Worm (Caenorhabditis elegans): ENCODE data around the gene K02A6.1.

DNA sequence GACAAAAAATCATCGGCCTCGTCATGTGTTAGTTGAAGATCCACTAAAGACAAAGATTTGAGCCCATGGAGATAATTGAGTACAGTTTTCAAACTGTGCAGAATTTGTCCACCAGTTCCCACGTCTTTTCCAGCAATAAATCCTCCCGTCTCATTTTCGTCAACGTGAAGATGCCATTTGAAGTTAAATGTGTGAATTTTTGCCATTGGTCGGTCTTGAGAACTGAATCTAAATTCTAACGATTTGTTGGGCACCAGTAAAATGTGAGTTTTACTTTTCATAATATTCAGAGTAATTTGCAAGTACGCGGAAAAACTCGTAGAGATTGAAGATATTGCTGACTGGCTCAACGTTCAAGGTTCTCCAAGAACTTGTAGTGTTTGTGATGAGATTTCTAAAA, 11.1 kb downstream of the K02A6.1 start:
- TF ChIP-seq fkh-10 (GFP tag; optimal IDR thresholded peaks at IDR 0.05) (no peak), ztf-4 (tag; optimal IDR thresholded peaks at IDR 0.05) (no peak), fos-1 (tag; optimal IDR thresholded peaks at IDR 0.05) (no peak), egl-27 (tag; optimal IDR thresholded peaks at IDR 0.05) (no peak), aly-2 (tag; optimal IDR thresholded peaks at IDR 0.05) (no peak), nhr-11 (tag; optimal IDR thresholded peaks at IDR 0.05) (no peak), zag-1 (tag; optimal IDR thresholded peaks at IDR 0.05) (no peak), pha-4 (tag; optimal IDR thresholded peaks at IDR 0.05) (no peak), elt-3 (tag; optimal IDR thresholded peaks at IDR 0.05) (no peak)

All from whole organism, L3 larva.